Worm (Caenorhabditis elegans) whole organism, midembryonic: ENCODE results near the gene W08E12.8.
"Not testable (repeated sequence)": the region's sequence is repeated elsewhere in the genome, so short reads cannot be mapped to it uniquely, and the experiment has no call there.

Experiments
- T22C8.4 ChIP-seq: fragments of 200-800 bp; sonication (Bioruptor generic); IDR thresholded peaks from 2 replicates; pipeline ENCODE4 v1.3.6; 2022; ENCODE audit warnings: missing genetic modification characterization, missing compliant biosample characterization
- flt-1 ChIP-seq: fragments of 200-800 bp; sonication (Bioruptor generic); IDR thresholded peaks from 2 replicates; pipeline ENCODE4 v1.3.6; 2022; ENCODE audit warnings: missing genetic modification characterization, missing compliant biosample characterization
- med-1 ChIP-seq: sonication (generic microtip); optimal IDR thresholded peaks from 2 replicates; lab custom pipeline; 2017; ENCODE audit warnings: missing genetic modification characterization, mild to moderate bottlenecking, missing compliant biosample characterization, antibody characterized with exemption, missing genetic modification reagents; ENCODE audit not compliant: insufficient read depth
- ref-1 ChIP-seq: fragments of 200-800 bp; sonication (Bioruptor generic); conservative IDR thresholded peaks from 2 replicates; pipeline ENCODE4 v1.3.6; 2022; ENCODE audit warnings: missing genetic modification reagents, missing genetic modification characterization, missing compliant biosample characterization
- ztf-29 ChIP-seq: fragments of 200-800 bp; sonication (Bioruptor generic); IDR thresholded peaks from 2 replicates; pipeline ENCODE4 v1.3.6; 2022; ENCODE audit warnings: missing genetic modification reagents, missing genetic modification characterization, missing compliant biosample characterization

- TF ChIP-seq med-1 (GFP tag; lab: Kevin White, UChicago); T22C8.4 (GFP tag; lab: Robert Waterston, UW); ztf-29 (GFP tag; lab: Robert Waterston, UW); ref-1; flt-1 (GFP tag; lab: Robert Waterston, UW): not testable (repeated sequence)
Observed at ce11 chrIV:3331758-3332157, 39.6 kb downstream of the W08E12.8 start, which contains the start of gene F42A6.5.
